Fruit fly (Drosophila melanogaster): ENCODE results near the gene Cp7Fc.

Gene Cp7Fc

DNA sequence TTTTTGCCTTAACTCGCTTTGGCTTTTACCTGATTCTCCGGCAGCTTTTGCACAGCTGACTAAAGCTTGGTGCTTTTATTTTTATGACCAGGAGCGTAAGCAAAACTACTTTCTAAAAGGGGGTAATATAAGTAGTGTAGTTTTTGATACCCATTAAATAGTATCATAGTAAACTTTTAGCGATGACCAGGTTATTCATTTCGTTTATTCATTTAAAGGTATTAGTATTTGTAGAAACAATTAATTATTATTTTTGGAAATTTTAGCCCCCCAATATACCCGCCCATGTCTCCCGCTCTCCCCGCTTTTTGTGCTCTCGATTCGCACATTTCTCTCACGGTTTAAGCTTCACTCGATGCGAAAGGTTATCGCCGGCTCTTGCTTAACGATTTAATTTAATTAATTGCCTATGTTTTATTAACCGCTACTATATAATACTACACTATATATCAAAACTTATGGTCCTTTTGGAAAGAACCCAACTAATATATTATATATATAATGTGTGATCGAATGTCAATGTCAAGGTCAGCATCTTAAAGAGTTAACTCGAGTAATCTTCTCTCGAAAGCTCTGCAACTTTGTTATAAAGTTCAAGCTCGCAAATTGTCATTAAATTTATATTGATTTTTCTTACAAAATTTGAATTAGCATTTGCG, 12.4 kb upstream of the Cp7Fc start, which contains the start of gene Sptr (continued):
- TF ChIP-seq usp (GFP tag; optimal IDR thresholded peaks at IDR 0.05) (no peak), CG18262 (tag; optimal IDR thresholded peaks at IDR 0.05) (peak; percentile 75), CG10321 (GFP tag; IDR thresholded peaks at IDR 0.05) (peak; percentile 64; the same call in 1 of the 2 replicates), CG32772 (GFP tag; IDR thresholded peaks at IDR 0.05) (peak; percentile 84), nom (GFP tag; optimal IDR thresholded peaks at IDR 0.05) (peak; percentile 88), row (GFP tag; IDR thresholded peaks at IDR 0.05) (peak; percentile 95), zen (tag; optimal IDR thresholded peaks at IDR 0.05) (peak; percentile 31), CG43689 (GFP tag; IDR thresholded peaks at IDR 0.05) (peak; percentile 44; the same call in 1 of the 2 replicates), CrebB (tag; optimal IDR thresholded peaks at IDR 0.05) (peak; percentile 88), CG7963 (GFP tag; IDR thresholded peaks at IDR 0.05; ENCODE audit: partially characterized antibody) (no peak), run (tag; optimal IDR thresholded peaks at IDR 0.05) (peak; percentile 75), oc (tag; optimal IDR thresholded peaks at IDR 0.05) (peak; percentile 64), CG7745 (tag; optimal IDR thresholded peaks at IDR 0.05) (no peak), CG4424 (GFP tag; optimal IDR thresholded peaks at IDR 0.05) (peak; percentile 74), CG2712 (tag; optimal IDR thresholded peaks at IDR 0.05) (peak; percentile 80), CG12155 (GFP tag; optimal IDR thresholded peaks at IDR 0.05) (peak; percentile 82), knrl (GFP tag; IDR thresholded peaks at IDR 0.05; ENCODE audit: partially characterized antibody) (no peak), CG8388 (GFP tag; optimal IDR thresholded peaks at IDR 0.05) (peak; percentile 60), CG9876 (GFP tag; optimal IDR thresholded peaks at IDR 0.05) (no peak), CG2120 (GFP tag; optimal IDR thresholded peaks at IDR 0.05) (peak; percentile 96), Gsc (GFP tag; IDR thresholded peaks at IDR 0.05) (no peak), Hmx (GFP tag; optimal IDR thresholded peaks at IDR 0.05) (peak; percentile 65), sug (tag; optimal IDR thresholded peaks at IDR 0.05) (peak; percentile 87), CG9437 (GFP tag; optimal IDR thresholded peaks at IDR 0.05) (peak; percentile 68), CG4707 (GFP tag; optimal IDR thresholded peaks at IDR 0.05) (peak; percentile 23), TFAM (GFP tag; optimal IDR thresholded peaks at IDR 0.05) (no peak), Ravus (GFP tag; IDR thresholded peaks at IDR 0.05) (peak; percentile 61), CG12942 (GFP tag; optimal IDR thresholded peaks at IDR 0.05) (peak; percentile 74), so (GFP tag; IDR thresholded peaks at IDR 0.05) (peak; percentile 91), CG18011 (GFP tag; optimal IDR thresholded peaks at IDR 0.05) (peak; percentile 92), Hsf (GFP tag; optimal IDR thresholded peaks at IDR 0.05) (peak; percentile 85), pnt (GFP tag; optimal IDR thresholded peaks at IDR 0.05) (peak; percentile 59), Optix (GFP tag; IDR thresholded peaks at IDR 0.05) (peak; percentile 36; the same call in 1 of the 3 replicates), Lhr (GFP tag; optimal IDR thresholded peaks at IDR 0.05) (no peak), tgo (GFP tag; IDR thresholded peaks at IDR 0.05) (peak; percentile 92), cad (GFP tag; optimal IDR thresholded peaks at IDR 0.05) (no peak), Oaz (GFP tag; IDR thresholded peaks at IDR 0.05) (peak; percentile 74), crc (GFP tag; optimal IDR thresholded peaks at IDR 0.05) (peak; percentile 56), pita (GFP tag; optimal IDR thresholded peaks at IDR 0.05) (no peak), chinmo (GFP tag; IDR thresholded peaks at IDR 0.05; ENCODE audit: partially characterized antibody) (no peak), pzg (GFP tag; optimal IDR thresholded peaks at IDR 0.05) (peak; percentile 12), vvl (GFP tag; IDR thresholded peaks at IDR 0.05) (peak; percentile 95), Mes4 (GFP tag; optimal IDR thresholded peaks at IDR 0.05) (peak; percentile 14), lola (GFP tag; optimal IDR thresholded peaks at IDR 0.05) (peak in 1 of 3 experiments; percentile 46), Gug (GFP tag; IDR thresholded peaks at IDR 0.05) (peak; percentile 76; the same call in 3 of the 4 replicates), CG6791 (GFP tag; IDR thresholded peaks at IDR 0.05; ENCODE audit: partially characterized antibody) (no peak), gem (tag; optimal IDR thresholded peaks at IDR 0.05) (peak; percentile 93), CG3838 (GFP tag; optimal IDR thresholded peaks at IDR 0.05) (peak; percentile 20), hbn (GFP tag; IDR thresholded peaks at IDR 0.05; ENCODE audit: partially characterized antibody) (no peak)
